Worm (Caenorhabditis elegans) whole organism, early embryonic: ENCODE results near the gene best-6.
A peak's percentile ranks its signal among the peaks of the same experiment; 100 is the strongest.

Experiments used
- ama-1 ChIP-seq: fragments of 150-350 bp; optimal IDR thresholded peaks from 2 replicates; lab custom pipeline; 2014
- hmg-4 ChIP-seq: fragments of 200-800 bp; sonication (Bioruptor generic); optimal IDR thresholded peaks from 2 replicates; lab custom pipeline; 2018; ENCODE audit warnings: mild to moderate bottlenecking, missing genetic modification characterization, missing compliant biosample characterization
- hnd-1 ChIP-seq: sonication (generic microtip); optimal IDR thresholded peaks from 2 replicates; lab custom pipeline; 2016; ENCODE audit warnings: missing genetic modification characterization, missing compliant biosample characterization
- pes-1 ChIP-seq: fragments of 200-800 bp; sonication (Bioruptor generic); IDR thresholded peaks from 2 replicates; pipeline ENCODE4 v1.3.6; 2022; ENCODE audit warnings: missing genetic modification reagents, missing genetic modification characterization, missing compliant biosample characterization
- sea-1 ChIP-seq: fragments of 200-800 bp; sonication (Bioruptor generic); conservative IDR thresholded peaks from 2 replicates; pipeline ENCODE4 v1.3.6; 2022; ENCODE audit warnings: missing genetic modification characterization, missing compliant biosample characterization
- tra-4 ChIP-seq: sonication (generic microtip); optimal IDR thresholded peaks from 2 replicates; lab custom pipeline; 2017; ENCODE audit warnings: missing genetic modification characterization, missing compliant biosample characterization

DNA sequence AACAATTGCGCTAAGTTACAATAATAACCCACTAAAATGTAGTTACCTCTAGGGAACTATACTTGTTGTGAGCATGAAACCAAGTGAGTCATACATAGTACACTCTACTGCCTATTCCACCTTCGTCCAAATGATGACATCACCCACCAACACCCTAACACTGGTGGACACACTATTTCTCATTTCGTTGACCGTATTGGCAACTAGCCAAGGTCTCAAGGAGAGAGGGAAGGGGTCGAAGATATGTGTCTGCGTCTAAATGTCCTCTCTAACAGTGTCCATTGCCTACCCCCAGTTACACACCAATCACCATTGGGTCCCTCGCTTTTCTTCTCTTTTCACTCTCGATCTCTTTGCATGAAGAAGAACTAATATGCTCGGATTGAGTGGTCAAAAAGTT lies 49.0 kb upstream of the best-6 start:
- TF ChIP-seq tra-4: no peak
- no peak for TF ChIP-seq ama-1
- no peak for TF ChIP-seq hnd-1 (tag; lab: Kevin White, UChicago)
- TF ChIP-seq hmg-4 (GFP tag; lab: Kevin White, UChicago): peak; percentile 81
- no peak for TF ChIP-seq pes-1 (GFP tag; lab: Robert Waterston, UW)
- TF ChIP-seq sea-1 (GFP tag; lab: Robert Waterston, UW): no peak
